Worm (Caenorhabditis elegans): ENCODE results near the gene lgc-25.

Gene lgc-25

DNA sequence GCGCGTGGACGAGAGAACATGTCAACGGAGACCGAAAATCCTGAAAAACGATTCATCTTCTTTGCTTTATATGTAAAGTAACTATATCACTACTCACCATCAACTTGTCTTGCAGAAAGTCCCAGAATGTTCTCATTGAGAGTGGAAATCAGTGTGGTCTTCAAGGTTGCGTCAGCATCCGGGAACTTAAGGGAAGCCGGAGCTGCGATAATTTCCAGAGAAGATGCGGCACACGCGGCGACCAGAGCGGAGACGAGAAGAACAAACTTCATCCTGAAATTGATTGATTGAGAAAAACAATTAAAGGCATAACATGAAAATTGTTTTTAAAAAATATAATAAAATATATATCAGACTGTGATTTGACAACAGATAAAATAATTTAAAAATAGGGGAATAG is 2.7 kb upstream of the lgc-25 start, which contains the start of gene vha-20 (continued):
- TF ChIP-seq pha-4 (GFP tag; IDR thresholded peaks at IDR 0.05) = 0 out of 2 replicates have a peak, but pooled peaks have one; percentile 22
- no peak for TF ChIP-seq pha-4 (tag; optimal IDR thresholded peaks at IDR 0.05)
- TF ChIP-seq mdt-29 (GFP tag; IDR thresholded peaks at IDR 0.05) = no peak
- TF ChIP-seq aha-1 (tag) = peak; percentile 26
- TF ChIP-seq snpc-1.2 (GFP tag; IDR thresholded peaks at IDR 0.05) = 0 out of 2 replicates have a peak, but pooled peaks have one; percentile 34

ce11 chrX:14156913-14157312 is 4.6 kb downstream of the lgc-25 start, which contains the start of gene ceh-90:
Gene ceh-90 (minus strand): TSS chrX:14157013.
- no peak for TF ChIP-seq spr-3 (GFP tag; optimal IDR thresholded peaks at IDR 0.05)
- no peak for TF ChIP-seq lin-13 (GFP tag; optimal IDR thresholded peaks at IDR 0.05)
- TF ChIP-seq zip-2 (tag; optimal IDR thresholded peaks at IDR 0.05) = no peak
- TF ChIP-seq dmd-9 (GFP tag; IDR thresholded peaks at IDR 0.05) = no peak
- TF ChIP-seq fos-1 (tag; optimal IDR thresholded peaks at IDR 0.05) = no peak
- no peak for TF ChIP-seq nhr-10 (tag; optimal IDR thresholded peaks at IDR 0.05)
- no peak for TF ChIP-seq saeg-2 (GFP tag; IDR thresholded peaks at IDR 0.05)

DNA sequence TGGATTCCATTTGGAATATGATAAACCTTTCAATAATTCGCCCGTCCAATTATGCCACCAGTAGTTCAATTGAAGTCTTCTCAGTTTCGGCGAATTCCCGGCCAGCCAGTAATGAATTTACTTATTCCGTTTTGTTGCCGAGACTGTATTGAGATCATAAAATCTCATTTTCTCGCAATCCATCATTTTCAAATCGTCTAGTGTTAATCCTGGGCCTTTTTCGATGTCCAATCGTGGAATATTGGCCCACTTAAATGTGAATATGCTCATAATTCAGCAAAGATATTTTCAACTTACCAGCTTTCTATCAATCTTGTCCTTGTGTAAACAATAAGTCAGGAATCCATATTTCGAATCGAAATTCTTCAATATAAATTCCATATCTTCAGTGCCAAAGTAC is 8.9 kb downstream of the lgc-25 start:
- TF ChIP-seq unc-62 (GFP tag; optimal IDR thresholded peaks at IDR 0.05 in 1 of 2) = peak in 1 of 2 experiments; percentile 90
- TF ChIP-seq unc-62 (tag; optimal IDR thresholded peaks at IDR 0.05) = no peak
- TF ChIP-seq spr-1 (tag; optimal IDR thresholded peaks at IDR 0.05) = no peak

DNA sequence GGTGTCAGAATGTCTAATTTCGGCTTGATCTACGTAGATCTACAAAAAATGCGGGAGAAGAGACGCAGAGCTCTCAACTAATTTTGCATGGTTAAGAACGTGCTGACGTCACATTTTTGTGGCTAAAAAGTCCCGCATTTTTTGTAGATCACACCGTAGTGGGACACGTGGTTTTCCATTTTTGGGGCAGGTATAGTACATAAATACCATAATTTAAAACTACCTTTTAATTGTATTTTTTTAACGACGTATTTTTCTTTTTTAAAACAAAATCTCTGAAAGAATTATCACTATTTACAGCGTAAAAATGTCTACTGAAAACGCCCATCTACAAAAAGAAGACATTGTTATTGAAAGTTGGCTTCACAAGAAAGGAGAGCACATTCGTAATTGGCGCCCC is 14.1 kb downstream of the lgc-25 start, which contains the start of gene akt-2:
Gene akt-2, plus strand, starts transcription at position 301 of the 400 bp plus-strand sequence.
- TF ChIP-seq ctbp-1 (GFP tag; IDR thresholded peaks at IDR 0.05) = no peak
- TF ChIP-seq snpc-4 (tag; optimal IDR thresholded peaks at IDR 0.05) = no peak
- no peak for TF ChIP-seq ceh-82 (tag; optimal IDR thresholded peaks at IDR 0.05)

- no peak for TF ChIP-seq R02D3.7 (tag; optimal IDR thresholded peaks at IDR 0.05)
- TF ChIP-seq mep-1 (tag; optimal IDR thresholded peaks at IDR 0.05) = peak; percentile 88
- TF ChIP-seq Y5F2A.4 (GFP tag; optimal IDR thresholded peaks at IDR 0.05) = no peak
- TF ChIP-seq daf-12 (tag; optimal IDR thresholded peaks at IDR 0.05) = no peak
- TF ChIP-seq set-16 (GFP tag; IDR thresholded peaks at IDR 0.05) = peak; percentile 27; the same call in 1 of the 2 replicates
- no peak for TF ChIP-seq F26F4.8 (GFP tag; conservative IDR thresholded peaks at IDR 0.05)
- TF ChIP-seq nhr-48 (tag; optimal IDR thresholded peaks at IDR 0.05) = peak; percentile 16
- TF ChIP-seq unc-130 (GFP tag; optimal IDR thresholded peaks at IDR 0.05) = no peak
- peak in 1 of 2 experiments; percentile 86 for TF ChIP-seq daf-16 (GFP tag; optimal IDR thresholded peaks at IDR 0.05)
- TF ChIP-seq daf-16 (tag; optimal IDR thresholded peaks at IDR 0.05) = peak; percentile 99
- TF ChIP-seq nhr-10 (tag; optimal IDR thresholded peaks at IDR 0.05) = no peak
- no peak for TF ChIP-seq duxl-1 (tag; optimal IDR thresholded peaks at IDR 0.05; ENCODE audit: poor library complexity)
- TF ChIP-seq ztf-7 (tag; optimal IDR thresholded peaks at IDR 0.05) = peak; percentile 2
- 0 out of 2 replicates have a peak, but pooled peaks have one; percentile 30 for TF ChIP-seq lin-1 (GFP tag; IDR thresholded peaks at IDR 0.05)
- no peak for TF ChIP-seq zfp-2 (tag; optimal IDR thresholded peaks at IDR 0.05)
- TF ChIP-seq mdt-29 (GFP tag; IDR thresholded peaks at IDR 0.05) = no peak
- 0 out of 2 replicates have a peak, but pooled peaks have one; percentile 33 for TF ChIP-seq nhr-41 (GFP tag; IDR thresholded peaks at IDR 0.05)
- no peak for TF ChIP-seq lin-15B (tag; optimal IDR thresholded peaks at IDR 0.05)
- TF ChIP-seq dve-1 (tag; optimal IDR thresholded peaks at IDR 0.05; ENCODE audit: insufficient read depth) = peak; percentile 91
- 0 out of 2 replicates have a peak, but pooled peaks have one; percentile 21 for TF ChIP-seq vab-7 (GFP tag; IDR thresholded peaks at IDR 0.05)
- TF ChIP-seq zip-11 (GFP tag; IDR thresholded peaks at IDR 0.05) = no peak
- peak; percentile 16 for TF ChIP-seq F37D6.2 (tag; optimal IDR thresholded peaks at IDR 0.05)
- no peak for TF ChIP-seq cey-2 (tag; optimal IDR thresholded peaks at IDR 0.05; ENCODE audit: borderline replicate concordance, insufficient read depth)
- no peak for TF ChIP-seq dmd-9 (GFP tag; IDR thresholded peaks at IDR 0.05)
- TF ChIP-seq zag-1 (tag; optimal IDR thresholded peaks at IDR 0.05) = no peak
- TF ChIP-seq aha-1 (tag) = peak; percentile 18
- TF ChIP-seq F44E2.7 (GFP tag; IDR thresholded peaks at IDR 0.05) = no peak
- no peak for TF ChIP-seq mxl-2 (GFP tag; conservative IDR thresholded peaks at IDR 0.05)
- no peak for TF ChIP-seq nhr-237 (tag; optimal IDR thresholded peaks at IDR 0.05)
- TF ChIP-seq ces-1 (GFP tag; optimal IDR thresholded peaks at IDR 0.05) = no peak
- no peak for TF ChIP-seq F49E8.2 (tag; optimal IDR thresholded peaks at IDR 0.05; ENCODE audit: borderline replicate concordance)
Measured at ce11 chrX:14146740-14147140, 14.8 kb downstream of the lgc-25 start.
